Fruit fly (Drosophila melanogaster) whole organism, prepupa: ENCODE data around the gene CG31882.

Source experiments
- Blimp-1 ChIP-seq: fragments of 200-800 bp; sonication (Bioruptor generic); optimal IDR thresholded peaks from 3 replicates; lab custom pipeline; 2017; ENCODE audit warnings: missing biosample characterization, missing genetic modification characterization, mild to moderate bottlenecking, moderate library complexity, missing genetic modification reagents
- CG10631 ChIP-seq: fragments of 200-800 bp; sonication (Bioruptor generic); optimal IDR thresholded peaks from 2 replicates; lab custom pipeline; 2016; ENCODE audit warnings: missing biosample characterization, missing genetic modification characterization
- CG10669 ChIP-seq: fragments of 200-800 bp; sonication (Bioruptor generic); optimal IDR thresholded peaks from 3 replicates; lab custom pipeline; 2018; ENCODE audit warnings: missing biosample characterization, mild to moderate bottlenecking, missing genetic modification characterization, moderate library complexity
- CG11294 ChIP-seq: fragments of 200-800 bp; sonication (Bioruptor generic); IDR thresholded peaks from 2 replicates; pipeline ENCODE4 v1.3.6; 2022; ENCODE audit warnings: missing biosample characterization, missing genetic modification characterization
- CG15336 ChIP-seq: fragments of 200-800 bp; sonication (Bioruptor generic); IDR thresholded peaks from 2 replicates; pipeline ENCODE4 v1.3.6; 2022; ENCODE audit warnings: missing biosample characterization, missing genetic modification characterization
- CG1621 ChIP-seq: fragments of 200-800 bp; sonication (Bioruptor generic); optimal IDR thresholded peaks from 3 replicates; lab custom pipeline; 2018; ENCODE audit warnings: missing biosample characterization, mild to moderate bottlenecking, missing genetic modification characterization
- CG16779 ChIP-seq: fragments of 200-800 bp; sonication (Bioruptor generic); optimal IDR thresholded peaks from 3 replicates; lab custom pipeline; 2017; ENCODE audit warnings: missing biosample characterization, mild to moderate bottlenecking, missing genetic modification characterization
- CG31627 ChIP-seq: fragments of 200-800 bp; sonication (Bioruptor generic); optimal IDR thresholded peaks from 3 replicates; lab custom pipeline; 2016; ENCODE audit warnings: missing biosample characterization, missing genetic modification characterization
- CG32006 ChIP-seq: fragments of 200-800 bp; sonication (Bioruptor generic); optimal IDR thresholded peaks from 3 replicates; lab custom pipeline; 2017; ENCODE audit warnings: missing biosample characterization, mild to moderate bottlenecking, missing genetic modification characterization
- CG34406 ChIP-seq: fragments of 200-800 bp; sonication (Bioruptor generic); optimal IDR thresholded peaks from 3 replicates; lab custom pipeline; 2016; ENCODE audit warnings: missing biosample characterization, missing genetic modification characterization
- CG3919 ChIP-seq: fragments of 200-800 bp; sonication (Bioruptor generic); optimal IDR thresholded peaks from 3 replicates; lab custom pipeline; 2016; ENCODE audit warnings: missing biosample characterization, missing genetic modification characterization
- CG6163 ChIP-seq: fragments of 200-800 bp; sonication (Bioruptor generic); IDR thresholded peaks from 3 replicates; pipeline ENCODE4 v1.3.6; 2022; ENCODE audit warnings: missing biosample characterization, missing genetic modification characterization
- CG6276 ChIP-seq: fragments of 200-800 bp; sonication (Bioruptor generic); optimal IDR thresholded peaks from 2 replicates; lab custom pipeline; 2017; ENCODE audit warnings: missing biosample characterization, mild to moderate bottlenecking, missing genetic modification characterization
- CG6792 ChIP-seq: fragments of 200-800 bp; sonication (Bioruptor generic); optimal IDR thresholded peaks from 3 replicates; lab custom pipeline; 2016; ENCODE audit warnings: missing biosample characterization, missing genetic modification characterization
- CG8119 ChIP-seq: fragments of 200-800 bp; sonication (Bioruptor generic); IDR thresholded peaks from 3 replicates; pipeline ENCODE4 v1.3.6; 2022; ENCODE audit warnings: missing biosample characterization, missing genetic modification characterization
- CG8319 ChIP-seq: fragments of 200-800 bp; sonication (Bioruptor generic); optimal IDR thresholded peaks from 3 replicates; lab custom pipeline; 2016; ENCODE audit warnings: missing biosample characterization, missing genetic modification characterization
- CG9139 ChIP-seq: fragments of 200-800 bp; sonication (Bioruptor generic); optimal IDR thresholded peaks from 3 replicates; lab custom pipeline; 2017; ENCODE audit warnings: missing biosample characterization, mild to moderate bottlenecking, missing genetic modification characterization
- Eip78C ChIP-seq: fragments of 200-800 bp; sonication (Bioruptor generic); peaks from one replicate; lab custom pipeline; 2016; ENCODE audit warnings: missing biosample characterization, missing genetic modification characterization
- Eip93F ChIP-seq: fragments of 200-800 bp; sonication (Bioruptor generic); optimal IDR thresholded peaks from 2 replicates; lab custom pipeline; 2016; ENCODE audit warnings: missing biosample characterization, mild to moderate bottlenecking, missing genetic modification characterization
- Ets21C ChIP-seq: fragments of 200-800 bp; sonication (Bioruptor generic); optimal IDR thresholded peaks from 3 replicates; lab custom pipeline; 2016; ENCODE audit warnings: missing biosample characterization, missing genetic modification characterization
- Gug ChIP-seq: fragments of 200-800 bp; sonication (Bioruptor generic); IDR thresholded peaks from 2 replicates; pipeline ENCODE4 v1.3.6; 2022; ENCODE audit warnings: missing biosample characterization, missing genetic modification characterization
- Hr4 ChIP-seq: fragments of 200-800 bp; sonication (Bioruptor generic); optimal IDR thresholded peaks from 3 replicates; lab custom pipeline; 2016; ENCODE audit warnings: missing biosample characterization, missing genetic modification characterization
- Met ChIP-seq: fragments of 200-800 bp; sonication (Bioruptor generic); optimal IDR thresholded peaks from 3 replicates; lab custom pipeline; 2016; ENCODE audit warnings: missing biosample characterization, missing genetic modification characterization
- OdsH ChIP-seq: fragments of 200-800 bp; sonication (Bioruptor generic); optimal IDR thresholded peaks from 3 replicates; lab custom pipeline; 2016; ENCODE audit warnings: missing biosample characterization, missing genetic modification characterization
- Smox ChIP-seq: fragments of 200-800 bp; sonication (Bioruptor generic); optimal IDR thresholded peaks from 3 replicates; lab custom pipeline; 2016; ENCODE audit warnings: missing biosample characterization, missing genetic modification characterization
- Sox102F ChIP-seq: fragments of 200-800 bp; sonication (Bioruptor generic); optimal IDR thresholded peaks from 2 replicates; lab custom pipeline; 2016; ENCODE audit warnings: missing biosample characterization, mild to moderate bottlenecking, missing genetic modification characterization
- Sox14 ChIP-seq: fragments of 200-800 bp; sonication (Bioruptor generic); optimal IDR thresholded peaks from 3 replicates; lab custom pipeline; 2016; ENCODE audit warnings: missing biosample characterization, missing genetic modification characterization
- achi ChIP-seq: fragments of 200-800 bp; sonication (Bioruptor generic); optimal IDR thresholded peaks from 3 replicates; lab custom pipeline; 2016; ENCODE audit warnings: missing biosample characterization, missing genetic modification characterization
- acj6 ChIP-seq: fragments of 200-800 bp; sonication (Bioruptor generic); optimal IDR thresholded peaks from 3 replicates; lab custom pipeline; 2016; ENCODE audit warnings: missing biosample characterization, missing genetic modification characterization
- cyc ChIP-seq: fragments of 200-800 bp; sonication (Bioruptor generic); optimal IDR thresholded peaks from 3 replicates; lab custom pipeline; 2016; ENCODE audit warnings: missing biosample characterization, missing genetic modification characterization
- dac ChIP-seq: fragments of 200-800 bp; sonication (Bioruptor generic); optimal IDR thresholded peaks from 2 replicates; lab custom pipeline; 2017; ENCODE audit warnings: missing biosample characterization, mild to moderate bottlenecking, missing genetic modification characterization
- eg ChIP-seq: fragments of 200-800 bp; sonication (Bioruptor generic); IDR thresholded peaks from 3 replicates; pipeline ENCODE4 v1.3.6; 2022; ENCODE audit warnings: missing biosample characterization, missing genetic modification characterization
- fd59A ChIP-seq: fragments of 200-800 bp; sonication (Bioruptor generic); optimal IDR thresholded peaks from 2 replicates; lab custom pipeline; 2017; ENCODE audit warnings: missing biosample characterization, mild to moderate bottlenecking, missing genetic modification characterization, missing genetic modification reagents
- fkh ChIP-seq: fragments of 200-800 bp; sonication (Bioruptor generic); optimal IDR thresholded peaks from 3 replicates; lab custom pipeline; 2017; ENCODE audit warnings: missing biosample characterization, mild to moderate bottlenecking, missing genetic modification characterization, moderate library complexity
- pdm3 ChIP-seq: fragments of 200-800 bp; sonication (Bioruptor generic); optimal IDR thresholded peaks from 3 replicates; lab custom pipeline; 2016; ENCODE audit warnings: missing biosample characterization, missing genetic modification characterization
- salr ChIP-seq, 2 experiments: fragments of 200-800 bp; sonication (Bioruptor generic); optimal IDR thresholded peaks; 3 replicates each; lab custom pipeline; 2016 to 2018; ENCODE audit warnings: missing biosample characterization in 2 of 2, missing genetic modification characterization in 2 of 2, mild to moderate bottlenecking in 1 of 2
- ss ChIP-seq, 2 experiments: fragments of 200-800 bp; sonication (Bioruptor generic); optimal IDR thresholded peaks; 2 replicates in 1 of 2; 3 replicates in 1 of 2; lab custom pipeline; 2017 to 2018; ENCODE audit warnings: mild to moderate bottlenecking in 2 of 2, missing biosample characterization in 2 of 2, missing genetic modification characterization in 2 of 2, moderate library complexity in 1 of 2
- svp ChIP-seq: fragments of 200-800 bp; sonication (Bioruptor generic); peaks from one replicate; lab custom pipeline; 2016; ENCODE audit warnings: missing biosample characterization, missing genetic modification characterization
- vri ChIP-seq: fragments of 200-800 bp; sonication (Bioruptor generic); optimal IDR thresholded peaks from 3 replicates; lab custom pipeline; 2016; ENCODE audit warnings: missing biosample characterization, mild to moderate bottlenecking, missing genetic modification characterization

Gene CG31882

DNA sequence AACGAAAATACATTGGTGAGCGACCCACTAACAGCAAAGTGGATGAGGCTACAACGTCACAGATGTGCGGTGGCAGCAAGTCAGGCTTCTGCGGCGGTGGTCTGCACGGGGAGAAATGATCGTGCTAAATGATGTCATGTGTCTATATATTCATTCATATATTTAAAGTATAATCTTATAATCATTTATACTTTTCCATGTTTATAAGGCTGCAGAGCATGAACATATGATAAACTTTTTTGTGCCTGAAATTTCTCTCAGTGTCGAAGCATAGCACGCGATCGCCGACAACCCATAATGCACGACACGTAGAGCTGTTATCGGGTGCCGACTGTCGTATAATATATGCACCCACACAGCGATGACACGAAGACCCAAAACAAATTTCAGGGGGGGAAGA is 26.7 kb downstream of the CG31882 start:
- TF ChIP-seq CG15336 (GFP tag; lab: Robert Waterston, UW) = peak; percentile 45; the same call in 1 of the 2 replicates
- no peak for TF ChIP-seq cyc
- no peak for TF ChIP-seq Sox102F (GFP tag; lab: Kevin White, UChicago)
- no peak for TF ChIP-seq CG9139
- peak; percentile 22 for TF ChIP-seq CG10669 (GFP tag; lab: Kevin White, UChicago)
- TF ChIP-seq CG11294 = no peak
- TF ChIP-seq CG32006 (GFP tag; lab: Kevin White, UChicago) = peak; percentile 54
- TF ChIP-seq CG8319 = no peak
- TF ChIP-seq Eip93F = no peak
- TF ChIP-seq CG1621 (tag; lab: Kevin White, UChicago) = no peak
- peak; percentile 12 for TF ChIP-seq OdsH (GFP tag; lab: Kevin White, UChicago)
- peak; percentile 60; the same call in 2 of the 3 replicates for TF ChIP-seq eg (GFP tag; lab: Robert Waterston, UW)
- no peak for TF ChIP-seq dac (GFP tag; lab: Kevin White, UChicago)
- TF ChIP-seq pdm3 (GFP tag; lab: Kevin White, UChicago) = peak; percentile 12
- TF ChIP-seq Gug (GFP tag; lab: Robert Waterston, UW) = peak; percentile 47
- TF ChIP-seq CG16779 (tag; lab: Kevin White, UChicago) = no peak
- peak; percentile 65 to 86 for TF ChIP-seq ss (GFP tag; optimal IDR thresholded peaks at IDR 0.05; lab: Kevin White, UChicago)
- TF ChIP-seq Smox = peak; percentile 6
- TF ChIP-seq CG8119 (GFP tag; lab: Robert Waterston, UW) = peak; percentile 55; the same call in 2 of the 3 replicates
- TF ChIP-seq CG6163 (GFP tag; lab: Robert Waterston, UW) = peak; percentile 72
- no peak for TF ChIP-seq Ets21C
- no peak for TF ChIP-seq vri (GFP tag; lab: Kevin White, UChicago)
- peak; percentile 33 for TF ChIP-seq acj6 (GFP tag; lab: Kevin White, UChicago)
- TF ChIP-seq salr (GFP tag; optimal IDR thresholded peaks at IDR 0.05; lab: Kevin White, UChicago) = no peak
- no peak for TF ChIP-seq CG31627 (GFP tag; lab: Kevin White, UChicago)
- TF ChIP-seq Eip78C (GFP tag; lab: Kevin White, UChicago) = peak; percentile 73
- no peak for TF ChIP-seq Blimp-1 (GFP tag; lab: Kevin White, UChicago)
- TF ChIP-seq achi (GFP tag; lab: Kevin White, UChicago) = peak; percentile 21
- peak; percentile 28 for TF ChIP-seq CG10631
- TF ChIP-seq CG3919 (GFP tag; lab: Kevin White, UChicago) = peak; percentile 26
- TF ChIP-seq Hr4 (GFP tag; lab: Kevin White, UChicago) = peak; percentile 4
- no peak for TF ChIP-seq CG34406 (GFP tag; lab: Kevin White, UChicago)
- peak; percentile 22 for TF ChIP-seq CG6792 (GFP tag; lab: Kevin White, UChicago)
- TF ChIP-seq, all 60 proteins: peak for 18

DNA sequence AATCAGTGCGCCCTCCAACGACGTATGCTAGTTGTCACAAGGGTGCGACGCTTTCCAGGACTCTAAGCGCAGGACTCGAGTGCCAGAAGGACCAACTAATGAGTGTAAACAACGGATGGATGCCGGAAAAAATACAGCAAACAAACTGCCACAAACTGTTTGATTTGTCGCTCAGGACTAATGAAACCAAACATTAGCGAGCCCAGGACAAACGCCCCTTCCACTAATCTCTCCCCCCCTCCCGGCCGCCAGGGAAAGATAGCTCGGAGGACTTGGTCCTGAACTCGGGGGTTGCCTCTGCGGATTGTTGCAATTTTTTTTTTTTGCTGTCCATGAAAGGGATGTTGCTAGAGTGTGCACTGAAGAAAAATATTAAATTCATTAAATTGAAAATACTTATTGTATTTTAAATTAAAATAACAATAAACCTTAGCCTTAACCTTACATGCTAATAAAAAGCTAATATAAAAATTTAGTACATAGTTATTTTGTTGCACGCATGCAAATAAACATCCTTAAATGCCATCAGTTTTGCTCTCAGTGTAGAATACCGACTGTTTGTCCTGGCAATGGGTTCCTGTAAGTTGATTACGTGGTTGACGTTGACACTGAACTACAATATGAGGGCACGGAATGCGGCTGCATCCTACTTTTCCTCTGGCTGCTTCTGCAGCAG is 30.3 kb downstream of the CG31882 start:
- TF ChIP-seq svp (GFP tag; lab: Kevin White, UChicago) = peak; percentile 53
- TF ChIP-seq Blimp-1 (GFP tag; lab: Kevin White, UChicago) = no peak
- TF ChIP-seq CG32006 (GFP tag; lab: Kevin White, UChicago) = no peak
- TF ChIP-seq Met (GFP tag; lab: Kevin White, UChicago) = peak; percentile 6
- TF ChIP-seq Sox14 (GFP tag; lab: Kevin White, UChicago) = no peak
- peak; percentile 5 for TF ChIP-seq CG10631
- no peak for TF ChIP-seq CG6276
- TF ChIP-seq CG8119 (GFP tag; lab: Robert Waterston, UW) = no peak
- peak; percentile 2 for TF ChIP-seq Smox
- peak; percentile 5 for TF ChIP-seq acj6 (GFP tag; lab: Kevin White, UChicago)
- TF ChIP-seq fkh (GFP tag; lab: Kevin White, UChicago) = peak; percentile 30
- TF ChIP-seq CG34406 (GFP tag; lab: Kevin White, UChicago) = no peak
- TF ChIP-seq fd59A (GFP tag; lab: Kevin White, UChicago) = no peak
- TF ChIP-seq, all 60 proteins: peak for 6
